Worm (Caenorhabditis elegans): Measurements from ENCODE around the gene F28H6.8.

Gene F28H6.8

ce11 chrX:14115480-14116161 is 18.5 kb downstream of the F28H6.8 start, which contains the start of gene F28H6.7 (continued):
- TF ChIP-seq rcor-1 (GFP tag; IDR thresholded peaks at IDR 0.05) (0 out of 2 replicates have a peak, but pooled peaks have one; percentile 39), lin-40 (tag; optimal IDR thresholded peaks at IDR 0.05) (peak; percentile 44), madf-6 (GFP tag; IDR thresholded peaks at IDR 0.05) (peak; percentile 46; the same call in 1 of the 2 replicates), ceh-79 (tag; optimal IDR thresholded peaks at IDR 0.05) (peak; percentile 27), ceh-40 (GFP tag; IDR thresholded peaks at IDR 0.05) (0 out of 2 replicates have a peak, but pooled peaks have one; percentile 73), somi-1 (GFP tag; optimal IDR thresholded peaks at IDR 0.05) (peak; percentile 31), aptf-3 (GFP tag; IDR thresholded peaks at IDR 0.05) (peak; percentile 73; the same call in 1 of the 2 replicates), hmg-1.2 (GFP tag; IDR thresholded peaks at IDR 0.05) (peak; percentile 73), attf-6 (GFP tag; IDR thresholded peaks at IDR 0.05) (0 out of 2 replicates have a peak, but pooled peaks have one; percentile 45), nhr-80 (tag; optimal IDR thresholded peaks at IDR 0.05) (peak; percentile 21), ztf-18 (tag; optimal IDR thresholded peaks at IDR 0.05) (peak; percentile 51), F52B5.7 (tag; optimal IDR thresholded peaks at IDR 0.05) (no peak), nfyb-1 (GFP tag; IDR thresholded peaks at IDR 0.05) (peak; percentile 74; the same call in 1 of the 2 replicates), B0261.1 (tag; optimal IDR thresholded peaks at IDR 0.05) (peak; percentile 88), egl-18 (GFP tag; IDR thresholded peaks at IDR 0.05) (0 out of 2 replicates have a peak, but pooled peaks have one; percentile 10), gei-17 (GFP tag; optimal IDR thresholded peaks at IDR 0.05) (no peak), madf-3 (GFP tag; IDR thresholded peaks at IDR 0.05) (peak; percentile 68; the same call in 1 of the 2 replicates), rpc-1 (optimal IDR thresholded peaks at IDR 0.05) (peak; percentile 84), rpc-1 (tag; optimal IDR thresholded peaks at IDR 0.05) (peak; percentile 85), mxl-1 (tag; optimal IDR thresholded peaks at IDR 0.05) (peak; percentile 58), repo-1 (tag; optimal IDR thresholded peaks at IDR 0.05) (peak; percentile 50), die-1 (tag; optimal IDR thresholded peaks at IDR 0.05) (peak; percentile 82), atf-7 (tag; optimal IDR thresholded peaks at IDR 0.05) (peak; percentile 8), snpc-4 (GFP tag; optimal IDR thresholded peaks at IDR 0.05) (peak; percentile 65), snpc-4 (tag; optimal IDR thresholded peaks at IDR 0.05) (peak in 2 of 4 experiments; percentile 59 to 74), ztf-25 (GFP tag; IDR thresholded peaks at IDR 0.05) (0 out of 2 replicates have a peak, but pooled peaks have one; percentile 65), ceh-27 (GFP tag; optimal IDR thresholded peaks at IDR 0.05) (peak; percentile 29), B0035.1 (tag; optimal IDR thresholded peaks at IDR 0.05) (peak; percentile 49), zim-3 (tag; optimal IDR thresholded peaks at IDR 0.05) (no peak), nhr-27 (tag; optimal IDR thresholded peaks at IDR 0.05) (peak; percentile 48), chd-7 (tag; optimal IDR thresholded peaks at IDR 0.05) (peak; percentile 65), ama-1 (optimal IDR thresholded peaks at IDR 0.05) (no peak), ama-1 (GFP tag; optimal IDR thresholded peaks at IDR 0.05) (peak in 1 of 2 experiments; percentile 15), hlh-12 (tag; optimal IDR thresholded peaks at IDR 0.05) (peak; percentile 49), tbp1 (GFP tag; optimal IDR thresholded peaks at IDR 0.05) (peak; percentile 97), T07F8.4 (tag; optimal IDR thresholded peaks at IDR 0.05) (peak; percentile 41), let-607 (tag; optimal IDR thresholded peaks at IDR 0.05) (peak in 1 of 2 experiments; percentile 45), ztf-26 (tag; optimal IDR thresholded peaks at IDR 0.05) (peak; percentile 35), Y53G8AR.9 (GFP tag; conservative IDR thresholded peaks at IDR 0.05) (no peak), hmg-20 (GFP tag; IDR thresholded peaks at IDR 0.05) (peak; percentile 76; the same call in 1 of the 2 replicates)
